Worm (Caenorhabditis elegans) whole organism, L1 larva: ENCODE measurements around the gene F10D7.5.
A peak's percentile ranks its signal among the peaks of the same experiment; 100 is the strongest.

ENCODE experiments used
- aha-1 ChIP-seq: fragments of 150-350 bp; optimal IDR thresholded peaks from 2 replicates; lab custom pipeline; 2014; ENCODE audit warnings: missing biosample characterization, missing genetic modification characterization
- alr-1 ChIP-seq: fragments of 200-800 bp; sonication (Bioruptor generic); optimal IDR thresholded peaks from 2 replicates; lab custom pipeline; 2018; ENCODE audit warnings: borderline replicate concordance, mild to moderate bottlenecking, missing genetic modification characterization, missing compliant biosample characterization
- blmp-1 ChIP-seq: fragments of 150-350 bp; optimal IDR thresholded peaks from 2 replicates; lab custom pipeline; 2014; ENCODE audit warnings: missing biosample characterization, missing genetic modification characterization
- ceh-8 ChIP-seq: fragments of 200-800 bp; sonication (Bioruptor generic); optimal IDR thresholded peaks from 2 replicates; lab custom pipeline; 2018; ENCODE audit warnings: mild to moderate bottlenecking, missing genetic modification characterization, moderate library complexity, missing compliant biosample characterization
- ceh-82 ChIP-seq, 3 experiments: fragments of 150-350 bp in 1 of 3; sonication (generic microtip) in 2 of 3; optimal IDR thresholded peaks; 2 replicates each; lab custom pipeline; 2014 to 2017; ENCODE audit warnings: missing biosample characterization in 3 of 3, missing genetic modification characterization in 3 of 3
- ceh-88 ChIP-seq: fragments of 200-800 bp; sonication (Bioruptor generic); IDR thresholded peaks from 2 replicates; pipeline ENCODE4 v1.3.6; 2022; ENCODE audit warnings: missing genetic modification characterization, missing compliant biosample characterization
- dpl-1 ChIP-seq, 3 experiments: fragments of 150-350 bp in 2 of 3; sonication (generic microtip) in 1 of 3; optimal IDR thresholded peaks; 2 replicates each; lab custom pipeline; 2014 to 2017; ENCODE audit warnings: missing biosample characterization in 3 of 3, missing genetic modification characterization in 3 of 3, missing genetic modification reagents in 3 of 3
- elt-3 ChIP-seq, 6 experiments: fragments of 150-350 bp in 1 of 6; sonication (generic microtip); optimal IDR thresholded peaks; 2 replicates each; lab custom pipeline; 2017 to 2018; ENCODE audit warnings: missing biosample characterization in 6 of 6, missing genetic modification characterization in 6 of 6, inconsistent platforms in 1 of 6
- fkh-4 ChIP-seq: sonication (generic microtip); optimal IDR thresholded peaks from 2 replicates; lab custom pipeline; 2016; ENCODE audit warnings: missing compliant biosample characterization, missing genetic modification characterization, borderline replicate concordance
- fos-1 ChIP-seq: fragments of 150-350 bp; optimal IDR thresholded peaks from 2 replicates; lab custom pipeline; 2014; ENCODE audit warnings: missing biosample characterization, missing genetic modification characterization
- grh-1 ChIP-seq: fragments of 200-800 bp; sonication (Bioruptor generic); IDR thresholded peaks from 2 replicates; pipeline ENCODE4 v1.3.6; 2022; ENCODE audit warnings: missing genetic modification reagents, missing genetic modification characterization, missing compliant biosample characterization
- hlh-4 ChIP-seq: sonication (generic microtip); optimal IDR thresholded peaks from 2 replicates; lab custom pipeline; 2016; ENCODE audit warnings: mild to moderate bottlenecking, missing genetic modification characterization, missing compliant biosample characterization
- hpl-2 ChIP-seq: fragments of 150-350 bp; optimal IDR thresholded peaks from 2 replicates; lab custom pipeline; 2014; ENCODE audit warnings: missing biosample characterization, missing genetic modification reagents, missing genetic modification characterization
- jun-1 ChIP-seq: fragments of 150-350 bp; optimal IDR thresholded peaks from 2 replicates; lab custom pipeline; 2014; ENCODE audit warnings: missing biosample characterization, missing genetic modification reagents, missing genetic modification characterization
- lin-14 ChIP-seq: fragments of 200-800 bp; sonication (Bioruptor generic); optimal IDR thresholded peaks from 2 replicates; lab custom pipeline; 2018; ENCODE audit warnings: mild to moderate bottlenecking, missing genetic modification characterization, moderate library complexity, missing compliant biosample characterization
- lsy-2 ChIP-seq, 2 experiments: fragments of 150-350 bp; optimal IDR thresholded peaks; 2 replicates each; lab custom pipeline; 2014; ENCODE audit warnings: missing biosample characterization in 2 of 2, missing genetic modification characterization in 2 of 2
- mab-9 ChIP-seq: fragments of 200-800 bp; sonication (Bioruptor generic); IDR thresholded peaks from 2 replicates; pipeline ENCODE4 v1.3.6; 2022; ENCODE audit warnings: missing genetic modification reagents, missing genetic modification characterization, missing compliant biosample characterization
- mdl-1 ChIP-seq, 2 experiments: fragments of 150-350 bp; optimal IDR thresholded peaks; 2 replicates each; lab custom pipeline; 2014 to 2017; ENCODE audit warnings: missing biosample characterization in 2 of 2, missing genetic modification characterization in 2 of 2, inconsistent platforms in 1 of 2
- mef-2 ChIP-seq: fragments of 150-350 bp; optimal IDR thresholded peaks from 2 replicates; lab custom pipeline; 2014; ENCODE audit warnings: missing biosample characterization, missing genetic modification characterization
- mep-1 ChIP-seq: fragments of 150-350 bp; optimal IDR thresholded peaks from 2 replicates; lab custom pipeline; 2014; ENCODE audit warnings: missing biosample characterization, missing genetic modification characterization
- nhr-12 ChIP-seq: sonication (generic microtip); optimal IDR thresholded peaks from 2 replicates; lab custom pipeline; 2017; ENCODE audit warnings: missing biosample characterization, missing genetic modification characterization
- nhr-19 ChIP-seq: fragments of 200-800 bp; sonication (Bioruptor generic); conservative IDR thresholded peaks from 2 replicates; pipeline ENCODE4 v1.3.6; 2022; ENCODE audit warnings: missing genetic modification characterization, missing compliant biosample characterization
- nhr-20 ChIP-seq: sonication (generic microtip); optimal IDR thresholded peaks from 2 replicates; lab custom pipeline; 2016; ENCODE audit warnings: mild to moderate bottlenecking, missing genetic modification characterization, missing compliant biosample characterization
- nhr-28 ChIP-seq: fragments of 150-350 bp; optimal IDR thresholded peaks from 2 replicates; lab custom pipeline; 2014; ENCODE audit warnings: missing biosample characterization, missing genetic modification characterization
- nhr-47 ChIP-seq: sonication (generic microtip); optimal IDR thresholded peaks from 2 replicates; lab custom pipeline; 2016; ENCODE audit warnings: mild to moderate bottlenecking, missing genetic modification characterization, moderate library complexity, missing compliant biosample characterization
- nhr-71 ChIP-seq: sonication (generic microtip); optimal IDR thresholded peaks from 2 replicates; lab custom pipeline; 2016; ENCODE audit warnings: mild to moderate bottlenecking, missing genetic modification characterization, moderate library complexity, missing compliant biosample characterization
- nhr-77 ChIP-seq: fragments of 150-350 bp; optimal IDR thresholded peaks from 2 replicates; lab custom pipeline; 2014; ENCODE audit warnings: missing biosample characterization, missing genetic modification characterization
- nhr-85 ChIP-seq: sonication (generic microtip); peaks from one replicate; lab custom pipeline; 2016; ENCODE audit warnings: missing genetic modification characterization, inconsistent platforms, missing compliant biosample characterization
- pax-3 ChIP-seq: fragments of 200-800 bp; sonication (Bioruptor generic); optimal IDR thresholded peaks from 2 replicates; lab custom pipeline; 2018; ENCODE audit warnings: mild to moderate bottlenecking, missing genetic modification characterization, moderate library complexity, missing compliant biosample characterization
- rnt-1 ChIP-seq: sonication (generic microtip); optimal IDR thresholded peaks from 2 replicates; lab custom pipeline; 2016; ENCODE audit warnings: mild to moderate bottlenecking, missing genetic modification characterization, moderate library complexity, missing compliant biosample characterization
- skn-1 ChIP-seq: fragments of 150-350 bp; optimal IDR thresholded peaks from 2 replicates; lab custom pipeline; 2014; ENCODE audit warnings: missing biosample characterization, missing genetic modification characterization
- snpc-4 ChIP-seq: fragments of 150-350 bp; optimal IDR thresholded peaks from 2 replicates; lab custom pipeline; 2014; ENCODE audit warnings: missing biosample characterization, missing genetic modification characterization
- snu-23 ChIP-seq: sonication (generic microtip); optimal IDR thresholded peaks from 2 replicates; lab custom pipeline; 2016; ENCODE audit warnings: missing genetic modification characterization, missing compliant biosample characterization
- sptf-1 ChIP-seq: fragments of 150-350 bp; optimal IDR thresholded peaks from 2 replicates; lab custom pipeline; 2014; ENCODE audit warnings: missing biosample characterization, missing genetic modification characterization
- unc-86 ChIP-seq: sonication (generic microtip); optimal IDR thresholded peaks from 2 replicates; lab custom pipeline; 2016; ENCODE audit warnings: missing genetic modification characterization, missing compliant biosample characterization
- unc-98 ChIP-seq: fragments of 200-800 bp; sonication (Bioruptor generic); IDR thresholded peaks from 2 replicates; pipeline ENCODE4 v1.3.6; 2022; ENCODE audit warnings: missing genetic modification characterization, missing compliant biosample characterization
- vab-15 ChIP-seq: sonication (generic microtip); optimal IDR thresholded peaks from 2 replicates; lab custom pipeline; 2017; ENCODE audit warnings: missing genotype, mild to moderate bottlenecking, missing genetic modification characterization, missing compliant biosample characterization
- xbp-1 ChIP-seq: sonication (generic microtip); optimal IDR thresholded peaks from 2 replicates; lab custom pipeline; 2016; ENCODE audit warnings: missing genetic modification characterization, missing compliant biosample characterization
- zag-1 ChIP-seq: fragments of 150-350 bp; optimal IDR thresholded peaks from 2 replicates; lab custom pipeline; 2014; ENCODE audit warnings: missing biosample characterization, missing genetic modification characterization
- ztf-4 ChIP-seq: fragments of 150-350 bp; optimal IDR thresholded peaks from 2 replicates; lab custom pipeline; 2014; ENCODE audit warnings: missing biosample characterization, missing genetic modification characterization

Gene F10D7.5

DNA sequence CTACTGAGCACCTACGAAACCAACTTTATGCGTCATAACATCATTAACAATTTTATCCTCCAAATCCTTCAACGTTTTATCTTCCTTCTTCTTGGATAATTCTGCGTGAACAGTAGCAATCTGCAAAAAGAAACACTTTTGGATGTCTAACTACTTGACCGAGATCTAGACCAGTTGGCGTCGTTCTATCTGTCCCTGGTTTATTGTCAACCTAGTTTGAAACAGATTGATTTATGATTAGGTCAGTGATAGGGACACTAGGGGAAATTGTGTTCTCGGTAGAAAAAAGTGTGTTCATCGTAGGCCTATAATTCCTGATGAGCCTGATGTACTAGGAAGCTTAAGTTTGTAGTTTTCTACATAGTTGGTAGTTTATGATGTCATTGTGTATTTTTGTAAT is 17.5 kb downstream of the F10D7.5 start:
- TF ChIP-seq elt-3 (tag; optimal IDR thresholded peaks at IDR 0.05; lab: Kevin White, UChicago) (peak in 1 of 6 experiments; percentile 43), lin-14 (GFP tag; lab: Kevin White, UChicago) (no peak), nhr-47 (tag; lab: Kevin White, UChicago) (no peak), snpc-4 (no peak), ceh-82 (tag; optimal IDR thresholded peaks at IDR 0.05; lab: Kevin White, UChicago) (no peak), blmp-1 (tag; lab: Kevin White, UChicago) (peak; percentile 69), mep-1 (no peak), nhr-12 (no peak), xbp-1 (tag; lab: Kevin White, UChicago) (no peak)

DNA sequence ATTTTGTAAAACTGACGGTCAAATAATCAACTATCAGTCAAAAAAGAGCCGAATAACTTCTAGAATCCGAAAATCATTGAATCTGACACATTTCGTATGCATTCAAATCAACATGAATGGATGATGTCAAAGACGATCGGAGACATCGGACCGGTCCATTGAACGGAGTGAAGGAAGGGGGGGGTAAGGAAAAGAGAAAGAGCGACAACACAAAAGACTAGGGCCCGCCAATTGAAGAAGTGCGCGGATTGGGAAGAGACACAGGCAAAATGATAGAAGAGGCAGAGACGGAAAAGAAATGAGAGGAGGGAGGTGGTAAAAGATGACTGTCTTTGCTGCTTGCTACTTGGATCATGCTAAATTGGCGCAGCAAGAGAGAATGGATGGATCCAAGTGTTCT is 21.9 kb downstream of the F10D7.5 start:
- TF ChIP-seq lin-14 (GFP tag; lab: Kevin White, UChicago), result peak; percentile 40
- TF ChIP-seq sptf-1 (tag; lab: Kevin White, UChicago), result no peak
- TF ChIP-seq mep-1, result peak; percentile 43
- TF ChIP-seq ceh-82 (tag; optimal IDR thresholded peaks at IDR 0.05; lab: Kevin White, UChicago), result peak in 1 of 3 experiments; percentile 14
- TF ChIP-seq nhr-20 (tag; lab: Kevin White, UChicago), result peak; percentile 1
- peak; percentile 55 for TF ChIP-seq blmp-1 (tag; lab: Kevin White, UChicago)
- no peak for TF ChIP-seq nhr-19 (GFP tag; lab: Robert Waterston, UW)
- TF ChIP-seq snu-23 (GFP tag; lab: Kevin White, UChicago), result peak; percentile 5

DNA sequence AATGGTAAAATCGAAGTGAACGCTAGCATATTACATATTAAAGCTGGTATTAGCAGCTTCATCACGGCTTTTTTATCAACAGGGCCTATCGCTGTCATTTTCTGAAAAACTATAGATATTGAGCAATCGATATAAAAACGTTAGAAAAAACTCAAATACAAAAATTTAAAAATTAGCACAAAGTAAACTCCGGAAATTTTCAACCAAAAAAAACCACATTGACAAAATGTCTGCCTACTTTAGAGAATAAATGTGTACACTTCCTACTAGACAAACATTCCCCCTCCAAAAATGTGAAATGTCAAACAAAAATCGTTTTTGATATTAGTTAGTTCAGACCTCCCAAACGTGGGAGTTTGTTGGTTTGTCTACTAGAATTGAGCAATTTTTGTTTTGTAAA is 22.9 kb downstream of the F10D7.5 start, which contains the start of gene mfsd-10:
Gene mfsd-10, minus strand, starts transcription at position 101 of the 400 bp plus-strand sequence.
- TF ChIP-seq blmp-1 (tag; lab: Kevin White, UChicago), result no peak
- TF ChIP-seq skn-1 (tag; lab: Kevin White, UChicago), result no peak
- TF ChIP-seq nhr-71, result no peak
- TF ChIP-seq ceh-8 (GFP tag; lab: Kevin White, UChicago), result no peak
- TF ChIP-seq zag-1 (tag; lab: Kevin White, UChicago), result no peak
- no peak for TF ChIP-seq pax-3 (tag; lab: Kevin White, UChicago)
- TF ChIP-seq vab-15 (tag; lab: Kevin White, UChicago), result no peak
- TF ChIP-seq elt-3 (tag; optimal IDR thresholded peaks at IDR 0.05; lab: Kevin White, UChicago), result no peak
- no peak for TF ChIP-seq hpl-2
- no peak for TF ChIP-seq mef-2
- no peak for TF ChIP-seq mdl-1 (tag; optimal IDR thresholded peaks at IDR 0.05; lab: Kevin White, UChicago)
- no peak for TF ChIP-seq fkh-4 (tag; lab: Kevin White, UChicago)
- no peak for TF ChIP-seq unc-86 (tag; lab: Kevin White, UChicago)
- TF ChIP-seq nhr-20 (tag; lab: Kevin White, UChicago), result no peak
- no peak for TF ChIP-seq xbp-1 (tag; lab: Kevin White, UChicago)
- no peak for TF ChIP-seq nhr-77 (tag; lab: Kevin White, UChicago)
- no peak for TF ChIP-seq unc-98 (GFP tag; lab: Robert Waterston, UW)

DNA sequence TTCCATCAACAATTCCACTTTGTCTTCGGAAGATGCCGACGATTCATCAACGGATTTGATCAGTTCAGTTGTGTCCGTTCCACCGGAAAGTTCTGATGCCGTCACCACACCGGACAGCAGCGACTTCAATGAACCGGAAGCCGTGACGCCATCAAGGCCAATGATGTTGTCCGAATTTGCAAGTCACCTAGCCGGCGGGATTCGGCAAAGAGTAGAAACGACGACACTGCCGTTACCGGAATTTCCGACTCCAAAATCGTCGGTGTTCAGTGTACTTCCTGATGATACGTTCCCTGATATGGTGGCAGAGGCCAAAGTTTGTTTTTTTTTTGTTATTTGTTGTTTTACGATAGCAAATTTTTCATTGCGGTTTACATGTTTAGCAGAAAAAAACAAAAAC is 27.9 kb downstream of the F10D7.5 start:
- no peak for TF ChIP-seq alr-1
- peak; percentile 47 for TF ChIP-seq nhr-85 (tag; lab: Kevin White, UChicago)
- no peak for TF ChIP-seq aha-1 (tag; lab: Kevin White, UChicago)

DNA sequence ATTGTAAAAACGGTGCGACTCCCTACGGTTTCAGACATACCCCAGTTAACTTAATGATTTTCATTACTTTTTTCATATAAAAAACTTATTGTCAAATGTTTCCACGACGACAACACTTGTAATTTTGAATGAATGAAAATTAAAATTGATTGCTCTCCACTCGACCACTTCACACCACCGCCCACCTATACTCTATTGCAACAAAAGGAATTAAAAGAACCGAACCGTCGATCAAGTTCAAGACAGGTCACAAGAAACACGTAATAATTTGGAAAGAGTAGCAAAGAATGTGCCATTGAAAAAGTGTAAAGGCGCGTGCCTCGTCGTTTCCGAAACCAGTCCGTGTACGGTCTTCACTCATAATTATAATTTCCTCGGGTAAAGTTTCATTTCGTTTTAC is 28.9 kb downstream of the F10D7.5 start, which contains the start of gene F10D7.11:
Gene F10D7.11, plus strand, starts transcription at position 301 of the 400 bp plus-strand sequence.
- TF ChIP-seq ceh-88 (GFP tag; lab: Robert Waterston, UW) (no peak), lsy-2 (tag; optimal IDR thresholded peaks at IDR 0.05; lab: Kevin White, UChicago) (no peak), ztf-4 (no peak), nhr-85 (tag; lab: Kevin White, UChicago) (peak; percentile 27), nhr-28 (tag; lab: Kevin White, UChicago) (no peak), fos-1 (tag; lab: Kevin White, UChicago) (no peak), mab-9 (GFP tag; lab: Robert Waterston, UW) (no peak), aha-1 (tag; lab: Kevin White, UChicago) (no peak), dpl-1 (GFP tag; optimal IDR thresholded peaks at IDR 0.05; lab: Kevin White, UChicago) (no peak), hlh-4 (tag; lab: Kevin White, UChicago) (no peak), zag-1 (tag; lab: Kevin White, UChicago) (no peak), jun-1 (tag; lab: Kevin White, UChicago) (no peak), grh-1 (GFP tag; lab: Robert Waterston, UW) (0 out of 2 replicates have a peak, but pooled peaks have one; percentile 40), rnt-1 (no peak)
